Worm (Caenorhabditis elegans) whole organism, mixed stage, embryonic: ENCODE data around the gene F14H3.3.

ENCODE experiments used
- M03D4.4 ChIP-seq: sonication (generic microtip); optimal IDR thresholded peaks from 2 replicates; lab custom pipeline; 2017; ENCODE audit warnings: mild to moderate bottlenecking, missing genetic modification characterization, missing compliant biosample characterization
- blmp-1 ChIP-seq: fragments of 150-350 bp; optimal IDR thresholded peaks from 2 replicates; lab custom pipeline; 2014; ENCODE audit warnings: missing biosample characterization, missing genetic modification characterization
- ceh-39 ChIP-seq: fragments of 150-350 bp; optimal IDR thresholded peaks from 2 replicates; lab custom pipeline; 2014; ENCODE audit warnings: missing biosample characterization, missing genetic modification characterization
- ceh-43 ChIP-seq: fragments of 200-800 bp; sonication (Bioruptor generic); optimal IDR thresholded peaks from 2 replicates; lab custom pipeline; 2018; ENCODE audit warnings: mild to moderate bottlenecking, missing genetic modification characterization, moderate library complexity, missing compliant biosample characterization
- ceh-83 ChIP-seq: fragments of 200-800 bp; sonication (Bioruptor generic); optimal IDR thresholded peaks from 2 replicates; lab custom pipeline; 2018; ENCODE audit warnings: mild to moderate bottlenecking, missing genetic modification characterization, missing compliant biosample characterization
- ces-1 ChIP-seq: fragments of 150-350 bp; optimal IDR thresholded peaks from 2 replicates; lab custom pipeline; 2014; ENCODE audit warnings: missing biosample characterization, missing genetic modification reagents, missing genetic modification characterization
- cnd-1 ChIP-seq: fragments of 200-800 bp; sonication (Bioruptor generic); optimal IDR thresholded peaks from 2 replicates; lab custom pipeline; 2018; ENCODE audit warnings: mild to moderate bottlenecking, missing genetic modification characterization, missing compliant biosample characterization
- drap-1 ChIP-seq: fragments of 200-800 bp; sonication (Bioruptor generic); optimal IDR thresholded peaks from 3 replicates; lab custom pipeline; 2018; ENCODE audit warnings: mild to moderate bottlenecking, missing genetic modification characterization, missing compliant biosample characterization
- flh-1 ChIP-seq: fragments of 200-800 bp; sonication (Bioruptor generic); optimal IDR thresholded peaks from 2 replicates; lab custom pipeline; 2018; ENCODE audit warnings: mild to moderate bottlenecking, missing genetic modification characterization, moderate library complexity, missing compliant biosample characterization
- ham-2 ChIP-seq: fragments of 200-800 bp; sonication (Bioruptor generic); optimal IDR thresholded peaks from 2 replicates; lab custom pipeline; 2018; ENCODE audit warnings: mild to moderate bottlenecking, missing genetic modification characterization, missing compliant biosample characterization
- hlh-1 ChIP-seq: fragments of 150-350 bp; optimal IDR thresholded peaks from 2 replicates; lab custom pipeline; 2014; ENCODE audit warnings: missing biosample characterization, missing genetic modification reagents, missing genetic modification characterization
- lin-32 ChIP-seq: fragments of 200-800 bp; sonication (Bioruptor generic); optimal IDR thresholded peaks from 2 replicates; lab custom pipeline; 2018; ENCODE audit warnings: mild to moderate bottlenecking, missing genetic modification characterization, missing compliant biosample characterization
- lsy-2 ChIP-seq: fragments of 150-350 bp; optimal IDR thresholded peaks from 2 replicates; lab custom pipeline; 2014; ENCODE audit warnings: missing biosample characterization, missing genetic modification characterization
- mab-5 ChIP-seq: fragments of 150-350 bp; optimal IDR thresholded peaks from 2 replicates; lab custom pipeline; 2014; ENCODE audit warnings: missing biosample characterization, missing genetic modification characterization
- mep-1 ChIP-seq: fragments of 150-350 bp; optimal IDR thresholded peaks from 2 replicates; lab custom pipeline; 2017; ENCODE audit warnings: missing biosample characterization, missing genetic modification reagents, missing genetic modification characterization, inconsistent platforms
- mls-2 ChIP-seq: sonication (generic microtip); optimal IDR thresholded peaks from 2 replicates; lab custom pipeline; 2016; ENCODE audit warnings: mild to moderate bottlenecking, missing genetic modification characterization, moderate library complexity, missing compliant biosample characterization
- nhr-12 ChIP-seq: fragments of 150-350 bp; optimal IDR thresholded peaks from 2 replicates; lab custom pipeline; 2014; ENCODE audit warnings: missing biosample characterization, missing genetic modification characterization
- nhr-237 ChIP-seq: fragments of 150-350 bp; optimal IDR thresholded peaks from 2 replicates; lab custom pipeline; 2014; ENCODE audit warnings: missing biosample characterization, missing genetic modification characterization
- nhr-28 ChIP-seq: fragments of 150-350 bp; optimal IDR thresholded peaks from 2 replicates; lab custom pipeline; 2014; ENCODE audit warnings: missing biosample characterization, missing genetic modification characterization
- nhr-76 ChIP-seq: sonication (generic microtip); optimal IDR thresholded peaks from 2 replicates; lab custom pipeline; 2017; ENCODE audit warnings: missing biosample characterization, missing genetic modification characterization
- pha-4 ChIP-seq: fragments of 150-350 bp; optimal IDR thresholded peaks from 2 replicates; lab custom pipeline; 2018; ENCODE audit warnings: missing biosample characterization, missing genetic modification reagents, missing genetic modification characterization
- sptf-1 ChIP-seq: sonication (generic microtip); optimal IDR thresholded peaks from 2 replicates; lab custom pipeline; 2017; ENCODE audit warnings: mild to moderate bottlenecking, missing genetic modification characterization, moderate library complexity, missing compliant biosample characterization
- tbx-8 ChIP-seq: fragments of 200-800 bp; sonication (Bioruptor generic); optimal IDR thresholded peaks from 2 replicates; lab custom pipeline; 2018; ENCODE audit warnings: mild to moderate bottlenecking, missing genetic modification characterization, moderate library complexity, missing compliant biosample characterization
- unc-120 ChIP-seq: sonication (generic microtip); optimal IDR thresholded peaks from 2 replicates; lab custom pipeline; 2017; ENCODE audit warnings: missing genetic modification characterization, missing compliant biosample characterization; ENCODE audit not compliant: poor library complexity, severe bottlenecking
- unc-62 ChIP-seq: fragments of 150-350 bp; optimal IDR thresholded peaks from 2 replicates; lab custom pipeline; 2014; ENCODE audit warnings: missing biosample characterization, missing genetic modification reagents, missing genetic modification characterization
- zip-8 ChIP-seq: fragments of 150-350 bp; optimal IDR thresholded peaks from 2 replicates; lab custom pipeline; 2014; ENCODE audit warnings: missing biosample characterization, missing genetic modification characterization
- ztf-11 ChIP-seq: fragments of 150-350 bp; optimal IDR thresholded peaks from 2 replicates; lab custom pipeline; 2014; ENCODE audit warnings: missing biosample characterization, missing genetic modification characterization

The F14H3.3 gene

ce11 chrV:16023559-16023958, 29.7 kb downstream of the F14H3.3 start:
- TF ChIP-seq blmp-1 (tag; lab: Kevin White, UChicago): no peak
- no peak for TF ChIP-seq ceh-43
- TF ChIP-seq mab-5: no peak

ce11 chrV:16023051-16023450, 30.2 kb downstream of the F14H3.3 start, which contains the start of gene cwc-15:
Gene cwc-15, plus strand, starts transcription at chrV:16023351.
- no peak for TF ChIP-seq unc-120
- TF ChIP-seq drap-1: no peak
- no peak for TF ChIP-seq mep-1 (tag; lab: Kevin White, UChicago)
- TF ChIP-seq ham-2 (GFP tag; lab: Kevin White, UChicago): no peak
- no peak for TF ChIP-seq nhr-237 (tag; lab: Kevin White, UChicago)
- no peak for TF ChIP-seq nhr-76
- TF ChIP-seq zip-8: no peak
- no peak for TF ChIP-seq nhr-28 (tag; lab: Kevin White, UChicago)
- TF ChIP-seq ceh-83: no peak
- TF ChIP-seq, all 35 proteins: peak for 0

ce11 chrV:16022600-16022999, 30.7 kb downstream of the F14H3.3 start:
- TF ChIP-seq sptf-1 (peak; percentile 59), ceh-43 (no peak)

- TF ChIP-seq ces-1 (no peak), mls-2 (tag; lab: Kevin White, UChicago) (no peak), ztf-11 (tag; lab: Kevin White, UChicago) (no peak), ceh-39 (tag; lab: Kevin White, UChicago) (no peak), zip-8 (no peak), hlh-1 (tag; lab: Kevin White, UChicago) (no peak), drap-1 (no peak), cnd-1 (tag; lab: Kevin White, UChicago) (no peak), mep-1 (tag; lab: Kevin White, UChicago) (no peak)
Measured at ce11 chrV:16020042-16020441, 33.2 kb downstream of the F14H3.3 start, which contains the start of gene srx-44. Gene srx-44, plus strand, starts transcription at chrV:16020342.

- TF ChIP-seq M03D4.4 (tag; lab: Kevin White, UChicago): no peak
- TF ChIP-seq, all 35 proteins: peak for 0
Measured at ce11 chrV:16017671-16018070, 35.6 kb downstream of the F14H3.3 start, which contains the start of gene srx-43. Gene srx-43, plus strand, starts transcription at chrV:16017971.

- no peak for TF ChIP-seq tbx-8 (GFP tag; lab: Kevin White, UChicago)
- TF ChIP-seq sptf-1: no peak
- TF ChIP-seq, all 35 proteins: peak for 0
Measured at ce11 chrV:16016977-16017376, 36.3 kb downstream of the F14H3.3 start.

- TF ChIP-seq ceh-83 (no peak), M03D4.4 (tag; lab: Kevin White, UChicago) (no peak), lin-32 (GFP tag; lab: Kevin White, UChicago) (no peak), lsy-2 (tag; lab: Kevin White, UChicago) (no peak), flh-1 (no peak), ceh-39 (tag; lab: Kevin White, UChicago) (no peak), blmp-1 (tag; lab: Kevin White, UChicago) (no peak), unc-62 (GFP tag; lab: Kevin White, UChicago) (no peak), pha-4 (tag; lab: Kevin White, UChicago) (no peak)
Measured at ce11 chrV:16015652-16016051, 37.6 kb downstream of the F14H3.3 start, which contains the start of gene str-232. Gene str-232, minus strand, starts transcription at chrV:16015752.

ce11 chrV:16009564-16009963, 43.7 kb downstream of the F14H3.3 start, which contains the start of gene str-233:
Gene str-233, minus strand, starts transcription at chrV:16009664.
- TF ChIP-seq ceh-83 (no peak), nhr-12 (tag; lab: Kevin White, UChicago) (no peak), pha-4 (tag; lab: Kevin White, UChicago) (no peak), ham-2 (GFP tag; lab: Kevin White, UChicago) (no peak), ces-1 (no peak), ceh-43 (no peak)
